Worm (Caenorhabditis elegans) whole organism, L4/young adult: ENCODE measurements around the gene F53C11.9.

Experiments
- W03F9.2 ChIP-seq: fragments of 150-350 bp; optimal IDR thresholded peaks from 2 replicates; lab custom pipeline; 2014; ENCODE audit warnings: missing biosample characterization, missing genetic modification characterization
- dao-5 ChIP-seq: sonication (generic microtip); optimal IDR thresholded peaks from 2 replicates; lab custom pipeline; 2016; ENCODE audit warnings: missing genotype, missing genetic modification characterization, moderate library complexity, missing compliant biosample characterization
- him-1 ChIP-seq: sonication (generic microtip); optimal IDR thresholded peaks from 2 replicates; lab custom pipeline; 2016; ENCODE audit warnings: missing genotype, missing genetic modification reagents, missing genetic modification characterization, missing compliant biosample characterization

DNA sequence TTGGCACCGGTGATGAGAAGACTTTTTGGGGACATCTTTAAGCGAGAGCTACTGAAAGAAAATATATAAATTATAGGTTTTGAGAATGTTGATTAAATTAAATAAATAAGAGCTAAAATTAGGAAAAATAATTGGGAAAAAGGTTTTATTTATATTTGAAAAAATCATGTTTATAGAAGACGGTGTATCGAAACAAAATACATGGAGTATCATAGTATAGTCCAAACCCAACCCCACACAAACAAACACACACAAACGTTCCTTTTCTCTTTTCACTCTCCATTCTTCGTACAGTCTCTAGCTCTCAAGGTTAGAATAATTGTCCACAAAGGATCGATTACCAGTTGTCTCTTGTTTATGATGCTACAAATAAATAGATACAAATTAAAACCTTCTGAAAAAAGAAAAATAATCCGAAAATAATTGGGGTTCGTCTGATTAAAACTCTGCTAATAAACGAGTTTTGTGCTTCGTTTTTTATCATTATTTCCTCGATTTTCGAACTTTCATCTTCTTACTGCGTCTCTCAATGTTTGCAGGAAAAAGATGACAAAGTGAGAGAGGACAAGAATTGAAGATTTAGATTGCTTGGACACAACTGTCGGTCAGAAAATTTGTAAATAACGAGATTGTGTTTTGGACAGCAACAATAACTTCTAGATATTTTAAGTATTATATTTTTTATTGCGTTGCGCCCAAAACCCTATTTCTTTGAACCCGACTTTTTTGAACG lies 21.3 kb upstream of the F53C11.9 start, which contains the start of gene F20G2.2:
- TF ChIP-seq dao-5 (tag; lab: Kevin White, UChicago) (no peak), him-1 (tag; lab: Kevin White, UChicago) (no peak), W03F9.2 (no peak)
